Worm (Caenorhabditis elegans) whole organism, early embryonic: ENCODE data around the gene srz-97.

Experiments
- F13C5.2 ChIP-seq: sonication (generic microtip); optimal IDR thresholded peaks from 2 replicates; lab custom pipeline; 2017; ENCODE audit warnings: mild to moderate bottlenecking, missing genetic modification characterization, inconsistent platforms, missing compliant biosample characterization
- ets-7 ChIP-seq: sonication (generic microtip); optimal IDR thresholded peaks from 2 replicates; lab custom pipeline; 2016; ENCODE audit warnings: missing genotype, missing genetic modification characterization, missing compliant biosample characterization
- flt-1 ChIP-seq: fragments of 200-800 bp; sonication (Bioruptor generic); IDR thresholded peaks from 2 replicates; pipeline ENCODE4 v1.3.6; 2022; ENCODE audit warnings: missing genetic modification characterization, missing compliant biosample characterization
- tbx-11 ChIP-seq: fragments of 200-800 bp; sonication (Bioruptor generic); IDR thresholded peaks from 2 replicates; pipeline ENCODE4 v1.3.6; 2022; ENCODE audit warnings: missing genetic modification characterization, missing compliant biosample characterization
- tbx-37 ChIP-seq: fragments of 200-800 bp; sonication (Bioruptor generic); conservative IDR thresholded peaks from 2 replicates; pipeline ENCODE4 v1.3.6; 2022; ENCODE audit warnings: missing genetic modification reagents, missing genetic modification characterization, missing compliant biosample characterization

DNA sequence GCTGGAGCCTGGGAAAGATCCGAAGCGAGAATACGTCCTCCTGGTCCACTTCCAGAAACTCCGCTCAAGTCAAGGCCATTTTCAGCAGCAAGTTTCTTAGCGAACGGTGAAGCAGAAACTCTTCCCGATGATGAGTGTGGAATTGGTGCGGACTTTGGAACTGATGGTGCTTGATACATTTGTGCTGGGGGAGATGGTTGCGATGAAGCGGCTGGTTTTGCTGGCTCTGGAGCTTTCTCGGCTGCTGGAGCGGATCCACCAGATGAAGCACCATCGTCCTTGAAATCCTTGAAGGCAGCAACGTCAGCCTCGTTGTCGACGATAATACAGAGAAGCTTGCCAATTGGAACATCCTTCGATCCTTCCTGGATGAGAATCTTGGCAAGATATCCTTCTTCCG lies 21.6 kb downstream of the srz-97 start:
- TF ChIP-seq F13C5.2 = no peak
- TF ChIP-seq tbx-37 (GFP tag; lab: Robert Waterston, UW) = no peak
- TF ChIP-seq tbx-11 (GFP tag; lab: Robert Waterston, UW) = no peak
- no peak for TF ChIP-seq flt-1 (GFP tag; lab: Robert Waterston, UW)
- TF ChIP-seq ets-7 = no peak
